Worm (Caenorhabditis elegans) whole organism, early embryonic: ENCODE measurements around the gene C06A1.3.

Experiments used
- B0310.2 ChIP-seq: sonication (generic microtip); optimal IDR thresholded peaks from 2 replicates; lab custom pipeline; 2016; ENCODE audit warnings: mild to moderate bottlenecking, missing genetic modification characterization, missing compliant biosample characterization
- F13C5.2 ChIP-seq: sonication (generic microtip); optimal IDR thresholded peaks from 2 replicates; lab custom pipeline; 2017; ENCODE audit warnings: mild to moderate bottlenecking, missing genetic modification characterization, inconsistent platforms, missing compliant biosample characterization
- aly-1 ChIP-seq: sonication (generic microtip); optimal IDR thresholded peaks from 2 replicates; lab custom pipeline; 2016; ENCODE audit warnings: missing genetic modification characterization, missing compliant biosample characterization
- ama-1 ChIP-seq: fragments of 150-350 bp; optimal IDR thresholded peaks from 2 replicates; lab custom pipeline; 2014
- ceh-13 ChIP-seq: fragments of 200-800 bp; sonication (Bioruptor generic); optimal IDR thresholded peaks from 2 replicates; lab custom pipeline; 2018; ENCODE audit warnings: mild to moderate bottlenecking, missing genetic modification characterization, missing compliant biosample characterization
- ceh-36 ChIP-seq: sonication (generic microtip); optimal IDR thresholded peaks from 2 replicates; lab custom pipeline; 2016; ENCODE audit warnings: missing genetic modification characterization, inconsistent platforms, missing compliant biosample characterization
- ets-7 ChIP-seq: sonication (generic microtip); optimal IDR thresholded peaks from 2 replicates; lab custom pipeline; 2016; ENCODE audit warnings: missing genotype, missing genetic modification characterization, missing compliant biosample characterization
- flt-1 ChIP-seq: fragments of 200-800 bp; sonication (Bioruptor generic); IDR thresholded peaks from 2 replicates; pipeline ENCODE4 v1.3.6; 2022; ENCODE audit warnings: missing genetic modification characterization, missing compliant biosample characterization
- hmbx-1 ChIP-seq: sonication (generic microtip); optimal IDR thresholded peaks from 2 replicates; lab custom pipeline; 2016; ENCODE audit warnings: mild to moderate bottlenecking, missing genetic modification characterization, missing compliant biosample characterization
- hmg-4 ChIP-seq: fragments of 200-800 bp; sonication (Bioruptor generic); optimal IDR thresholded peaks from 2 replicates; lab custom pipeline; 2018; ENCODE audit warnings: mild to moderate bottlenecking, missing genetic modification characterization, missing compliant biosample characterization
- hnd-1 ChIP-seq: sonication (generic microtip); optimal IDR thresholded peaks from 2 replicates; lab custom pipeline; 2016; ENCODE audit warnings: missing genetic modification characterization, missing compliant biosample characterization
- pes-1 ChIP-seq: fragments of 200-800 bp; sonication (Bioruptor generic); IDR thresholded peaks from 2 replicates; pipeline ENCODE4 v1.3.6; 2022; ENCODE audit warnings: missing genetic modification reagents, missing genetic modification characterization, missing compliant biosample characterization
- scrt-1 ChIP-seq: fragments of 200-800 bp; sonication (Bioruptor generic); IDR thresholded peaks from 2 replicates; pipeline ENCODE4 v1.3.6; 2022; ENCODE audit warnings: missing genetic modification characterization, missing compliant biosample characterization
- sea-1 ChIP-seq: fragments of 200-800 bp; sonication (Bioruptor generic); conservative IDR thresholded peaks from 2 replicates; pipeline ENCODE4 v1.3.6; 2022; ENCODE audit warnings: missing genetic modification characterization, missing compliant biosample characterization
- tbx-11 ChIP-seq: fragments of 200-800 bp; sonication (Bioruptor generic); IDR thresholded peaks from 2 replicates; pipeline ENCODE4 v1.3.6; 2022; ENCODE audit warnings: missing genetic modification characterization, missing compliant biosample characterization
- tbx-37 ChIP-seq: fragments of 200-800 bp; sonication (Bioruptor generic); conservative IDR thresholded peaks from 2 replicates; pipeline ENCODE4 v1.3.6; 2022; ENCODE audit warnings: missing genetic modification reagents, missing genetic modification characterization, missing compliant biosample characterization
- tra-4 ChIP-seq: sonication (generic microtip); optimal IDR thresholded peaks from 2 replicates; lab custom pipeline; 2017; ENCODE audit warnings: missing genetic modification characterization, missing compliant biosample characterization

Gene C06A1.3

DNA sequence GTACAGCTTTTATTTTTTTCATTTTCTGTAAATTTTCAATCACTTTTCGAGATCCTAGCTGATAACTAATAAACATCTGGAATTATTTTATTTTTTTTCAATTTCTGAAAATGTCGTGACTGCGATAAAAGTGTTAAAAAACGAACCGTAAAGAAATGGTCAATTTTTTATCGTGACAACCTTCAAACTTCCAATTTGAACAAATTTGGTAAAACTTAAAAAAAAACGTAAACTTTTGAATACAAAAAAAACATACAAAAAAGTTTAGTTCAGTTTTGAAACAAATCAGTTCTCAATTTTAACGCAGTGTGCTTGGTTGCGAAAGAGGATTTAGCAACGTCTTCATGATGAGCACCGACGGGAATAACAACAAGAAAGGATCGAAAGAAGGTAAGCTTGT, at the start of gene C06A1.3:
Gene C06A1.3, plus strand, starts transcription at position 301 of the 400 bp plus-strand sequence.
- no peak for TF ChIP-seq F13C5.2 (tag; lab: Kevin White, UChicago)
- TF ChIP-seq flt-1 (GFP tag; lab: Robert Waterston, UW) = no peak

DNA sequence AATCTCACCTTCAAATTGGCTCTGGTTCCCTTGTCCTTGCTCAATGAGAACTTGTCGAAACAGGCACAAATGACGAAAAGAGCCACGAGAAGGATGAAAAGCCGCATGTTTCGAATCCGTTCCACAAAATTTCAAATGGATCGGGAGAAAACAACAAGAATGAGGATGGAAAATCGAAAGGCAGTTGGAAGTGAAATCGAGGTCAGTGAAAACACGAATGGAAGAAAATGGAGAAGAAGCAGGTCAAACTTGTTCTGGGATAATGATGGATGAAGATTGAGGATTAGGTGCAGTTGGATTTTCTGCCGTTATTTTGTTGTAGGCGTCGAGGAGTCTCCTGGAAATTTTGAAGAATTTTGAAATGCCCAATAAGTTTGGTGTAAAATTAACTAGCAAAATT, 49.0 kb upstream of the C06A1.3 start:
- no peak for TF ChIP-seq sea-1 (GFP tag; lab: Robert Waterston, UW)
- TF ChIP-seq ama-1 (lab: Kevin White, UChicago) = no peak
- TF ChIP-seq flt-1 (GFP tag; lab: Robert Waterston, UW) = no peak
- no peak for TF ChIP-seq scrt-1 (GFP tag; lab: Robert Waterston, UW)
- no peak for TF ChIP-seq F13C5.2 (tag; lab: Kevin White, UChicago)
- no peak for TF ChIP-seq hnd-1 (tag; lab: Kevin White, UChicago)

DNA sequence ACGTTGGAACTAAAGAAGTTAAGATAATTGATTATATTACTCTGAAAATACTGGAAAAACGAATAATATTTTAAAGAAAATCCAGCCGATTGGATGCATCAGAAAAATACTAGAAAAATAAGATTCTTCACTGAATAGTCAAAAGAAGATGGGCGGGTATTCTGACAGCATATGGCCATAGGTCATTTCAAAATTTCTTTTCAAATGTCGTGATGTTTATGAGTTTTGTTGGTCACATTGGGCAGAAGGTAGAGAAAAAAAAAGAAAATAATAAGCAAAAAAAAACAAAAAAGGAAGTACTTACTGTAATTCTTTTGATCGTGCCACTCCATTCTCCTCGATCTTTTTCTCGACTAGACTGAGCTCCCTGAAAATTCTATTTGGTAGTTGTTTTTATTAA, 48.5 kb upstream of the C06A1.3 start, which contains the start of gene F59B10.5:
Gene F59B10.5, minus strand, starts transcription at position 101 of the 400 bp plus-strand sequence.
- TF ChIP-seq ceh-13 (no peak), pes-1 (GFP tag; lab: Robert Waterston, UW) (no peak), tbx-11 (GFP tag; lab: Robert Waterston, UW) (no peak), hnd-1 (tag; lab: Kevin White, UChicago) (no peak), flt-1 (GFP tag; lab: Robert Waterston, UW) (no peak), ets-7 (no peak), scrt-1 (GFP tag; lab: Robert Waterston, UW) (no peak), B0310.2 (tag; lab: Kevin White, UChicago) (no peak), aly-1 (no peak), ceh-36 (tag; lab: Kevin White, UChicago) (no peak), tra-4 (tag; lab: Kevin White, UChicago) (no peak), hmg-4 (no peak)

DNA sequence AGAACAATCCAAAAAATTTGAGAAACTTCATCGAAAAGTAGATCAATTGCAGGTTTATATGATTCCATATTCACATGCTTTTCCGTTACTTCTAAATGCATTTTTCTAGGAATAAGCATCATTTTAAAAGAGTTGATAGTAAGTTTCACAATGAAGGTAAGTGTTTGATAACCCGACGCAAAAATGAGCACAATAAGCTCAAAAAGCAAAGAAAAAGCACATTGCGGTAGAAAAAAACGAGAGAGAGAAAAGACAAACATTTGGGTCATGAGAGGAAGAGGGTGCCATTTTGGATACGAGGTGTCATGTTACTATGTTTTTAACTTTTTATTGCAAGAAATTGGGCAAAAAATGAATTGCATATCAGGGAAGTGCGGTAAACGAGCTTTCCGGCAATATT, 47.7 kb upstream of the C06A1.3 start, which contains the start of gene F59B10.6:
Gene F59B10.6, minus strand, starts transcription at position 101 of the 400 bp plus-strand sequence.
- TF ChIP-seq tbx-11 (GFP tag; lab: Robert Waterston, UW) = no peak
- TF ChIP-seq F13C5.2 (tag; lab: Kevin White, UChicago) = no peak
- TF ChIP-seq ets-7 = no peak
- TF ChIP-seq hnd-1 (tag; lab: Kevin White, UChicago) = no peak
- no peak for TF ChIP-seq tbx-37 (GFP tag; lab: Robert Waterston, UW)
- no peak for TF ChIP-seq hmbx-1

DNA sequence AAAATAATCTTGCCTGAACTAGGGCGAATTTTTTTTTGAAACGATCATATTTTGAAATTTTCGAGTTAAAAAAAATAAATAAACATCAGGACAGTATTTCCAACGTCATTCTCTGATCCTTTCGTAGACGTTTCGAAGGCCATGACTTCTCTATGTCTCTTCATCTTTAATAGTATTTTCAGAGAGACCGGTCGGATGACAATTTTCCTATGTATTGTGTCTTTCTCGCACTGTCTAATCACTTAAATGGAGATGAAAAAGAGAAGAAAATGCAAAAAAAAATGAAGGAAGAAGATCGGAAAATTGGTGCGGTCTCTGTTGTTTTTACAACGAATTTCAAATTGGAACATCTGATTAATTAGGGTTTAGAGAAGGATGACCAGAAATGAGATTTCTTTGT, 46.9 kb upstream of the C06A1.3 start:
- TF ChIP-seq hmg-4 = no peak
- no peak for TF ChIP-seq ets-7
- no peak for TF ChIP-seq ceh-13
- TF ChIP-seq pes-1 (GFP tag; lab: Robert Waterston, UW) = no peak

DNA sequence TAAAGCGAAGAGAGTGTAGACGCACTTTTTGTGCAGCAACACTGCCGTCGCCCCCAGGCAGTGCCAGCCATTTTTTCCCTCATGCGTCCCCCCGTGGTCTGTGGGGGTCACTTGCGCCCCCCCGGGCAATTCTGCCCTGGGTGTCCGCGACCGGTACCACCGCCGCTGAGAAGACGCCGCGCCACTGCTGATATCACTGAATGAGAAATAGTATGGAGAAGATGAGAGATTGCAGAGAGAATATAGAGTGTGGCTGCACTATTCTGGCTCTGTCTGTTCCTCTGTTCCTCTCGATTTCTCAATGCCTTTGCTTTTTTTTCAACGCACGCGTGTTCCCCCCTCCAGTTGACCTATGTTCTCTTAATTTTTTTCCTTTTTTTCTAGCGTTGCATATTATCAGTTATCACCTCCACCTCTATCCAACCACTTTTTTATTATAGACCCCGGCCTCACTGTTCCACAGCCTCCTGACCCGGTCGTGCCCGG, 44.4 kb upstream of the C06A1.3 start, which contains the start of gene mab-10:
Gene mab-10, plus strand, starts transcription at position 436 of the 486 bp plus-strand sequence.
- TF ChIP-seq ceh-13 = no peak
- TF ChIP-seq sea-1 (GFP tag; lab: Robert Waterston, UW) = no peak
- no peak for TF ChIP-seq hmg-4
- no peak for TF ChIP-seq ceh-36 (tag; lab: Kevin White, UChicago)
- TF ChIP-seq scrt-1 (GFP tag; lab: Robert Waterston, UW) = peak; percentile 59; the same call in 1 of the 2 replicates
- no peak for TF ChIP-seq tbx-11 (GFP tag; lab: Robert Waterston, UW)

DNA sequence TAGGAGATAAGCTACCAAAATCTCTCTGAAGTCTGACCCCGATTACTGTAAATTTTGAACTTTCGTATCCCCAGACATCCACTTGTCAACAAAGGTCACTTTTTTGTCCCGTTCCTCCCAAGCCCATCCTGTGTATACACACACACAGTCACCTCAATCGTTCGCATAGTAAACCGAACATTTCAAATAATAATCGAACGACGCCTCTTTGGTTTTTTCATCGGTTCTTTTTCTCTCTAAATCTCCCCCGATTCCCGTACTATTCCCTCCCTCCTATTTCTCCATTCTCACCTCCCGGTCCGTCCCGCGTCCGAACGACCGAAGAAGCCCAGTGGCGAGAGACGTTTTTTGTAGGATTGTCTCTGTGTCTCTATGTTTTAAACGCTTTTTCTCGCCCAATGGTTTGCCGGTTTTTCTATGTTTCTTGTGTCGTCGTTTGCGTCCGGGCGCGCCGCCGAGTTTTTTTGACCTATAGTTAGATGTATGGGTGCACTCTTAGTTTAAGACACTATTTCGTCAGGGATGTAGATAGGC, 42.8 kb upstream of the C06A1.3 start:
- no peak for TF ChIP-seq tra-4 (tag; lab: Kevin White, UChicago)
- no peak for TF ChIP-seq F13C5.2 (tag; lab: Kevin White, UChicago)
- TF ChIP-seq tbx-11 (GFP tag; lab: Robert Waterston, UW) = no peak
- no peak for TF ChIP-seq ceh-13
- TF ChIP-seq scrt-1 (GFP tag; lab: Robert Waterston, UW) = no peak
- TF ChIP-seq tbx-37 (GFP tag; lab: Robert Waterston, UW) = 0 out of 2 replicates have a peak, but pooled peaks have one; percentile 15
- TF ChIP-seq pes-1 (GFP tag; lab: Robert Waterston, UW) = no peak
- no peak for TF ChIP-seq ama-1 (lab: Kevin White, UChicago)

DNA sequence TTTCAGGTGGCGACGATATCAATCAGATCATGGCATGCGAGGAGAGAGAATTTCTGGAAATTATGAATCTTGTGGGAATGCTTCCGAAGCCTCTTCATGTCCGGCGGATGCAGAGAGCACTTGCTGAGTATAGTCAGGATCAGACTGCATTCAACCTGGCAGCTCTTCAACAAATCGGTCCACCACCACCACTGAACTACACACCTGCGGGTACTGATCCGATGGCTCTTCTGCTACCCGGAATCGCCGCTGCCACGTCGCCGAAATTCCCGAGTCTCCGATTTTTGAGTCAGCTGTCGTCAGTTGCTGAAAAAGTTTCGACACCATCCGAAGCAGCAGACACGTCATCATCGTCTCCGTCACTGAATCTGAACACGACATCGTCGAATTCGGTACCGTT, 41.2 kb upstream of the C06A1.3 start:
- TF ChIP-seq hnd-1 (tag; lab: Kevin White, UChicago) (no peak), ceh-36 (tag; lab: Kevin White, UChicago) (no peak), tbx-37 (GFP tag; lab: Robert Waterston, UW) (no peak), F13C5.2 (tag; lab: Kevin White, UChicago) (no peak), sea-1 (GFP tag; lab: Robert Waterston, UW) (no peak), ceh-13 (no peak)

DNA sequence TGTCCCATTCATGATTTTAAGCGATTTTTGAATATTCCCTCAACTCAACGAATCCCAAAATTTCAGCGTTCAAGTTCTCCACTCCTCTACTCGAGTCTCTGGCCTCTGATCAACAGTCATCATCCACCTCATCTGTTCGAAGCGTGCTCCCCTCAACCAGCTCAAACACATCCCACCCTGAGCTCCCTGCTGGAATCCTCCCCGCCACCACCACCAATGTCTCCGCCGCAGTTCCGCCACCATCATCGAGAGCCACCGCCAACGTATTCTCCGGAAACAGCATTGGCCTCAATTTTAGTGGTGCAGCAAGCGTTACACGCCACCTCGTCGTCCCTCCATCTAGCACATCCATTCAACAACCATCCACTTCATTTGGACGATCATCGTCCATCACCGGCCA, 40.5 kb upstream of the C06A1.3 start:
- TF ChIP-seq scrt-1 (GFP tag; lab: Robert Waterston, UW) (no peak), sea-1 (GFP tag; lab: Robert Waterston, UW) (no peak), F13C5.2 (tag; lab: Kevin White, UChicago) (no peak), hnd-1 (tag; lab: Kevin White, UChicago) (no peak)
